Worm (Caenorhabditis elegans) whole organism, L4/young adult: ENCODE data around the gene C44B12.6.
"Not testable (repeated sequence)": the region's sequence is repeated elsewhere in the genome, so short reads cannot be mapped to it uniquely, and the experiment has no call there.

Experiments
- W03F9.2 ChIP-seq: fragments of 150-350 bp; optimal IDR thresholded peaks from 2 replicates; lab custom pipeline; 2014; ENCODE audit warnings: missing biosample characterization, missing genetic modification characterization
- dao-5 ChIP-seq: sonication (generic microtip); optimal IDR thresholded peaks from 2 replicates; lab custom pipeline; 2016; ENCODE audit warnings: missing genotype, missing genetic modification characterization, moderate library complexity, missing compliant biosample characterization
- him-1 ChIP-seq: sonication (generic microtip); optimal IDR thresholded peaks from 2 replicates; lab custom pipeline; 2016; ENCODE audit warnings: missing genotype, missing genetic modification reagents, missing genetic modification characterization, missing compliant biosample characterization

C44B12.6 gene

DNA sequence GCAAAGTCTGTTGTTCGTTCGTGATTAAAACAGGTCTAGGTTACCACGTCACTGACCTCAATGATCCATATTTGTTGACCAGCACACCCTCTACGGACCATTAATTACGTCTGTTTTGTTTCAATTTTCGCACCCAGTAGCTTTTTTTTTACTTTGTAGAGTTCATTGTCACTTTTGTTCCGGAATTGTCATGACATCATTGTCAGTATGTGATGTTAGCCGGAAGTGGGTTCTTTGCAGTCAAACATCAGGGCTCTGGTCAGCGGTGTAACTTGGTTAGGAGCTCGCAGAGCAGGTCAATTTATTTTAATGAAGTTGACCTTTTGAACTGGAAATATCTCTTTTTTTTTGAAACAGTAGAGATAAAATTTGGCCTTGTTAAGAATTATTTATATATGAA is at the start of gene C44B12.6:
Gene C44B12.6, minus strand, starts transcription at position 101 of the 400 bp plus-strand sequence.
- TF ChIP-seq dao-5 (tag; lab: Kevin White, UChicago) = no peak

DNA sequence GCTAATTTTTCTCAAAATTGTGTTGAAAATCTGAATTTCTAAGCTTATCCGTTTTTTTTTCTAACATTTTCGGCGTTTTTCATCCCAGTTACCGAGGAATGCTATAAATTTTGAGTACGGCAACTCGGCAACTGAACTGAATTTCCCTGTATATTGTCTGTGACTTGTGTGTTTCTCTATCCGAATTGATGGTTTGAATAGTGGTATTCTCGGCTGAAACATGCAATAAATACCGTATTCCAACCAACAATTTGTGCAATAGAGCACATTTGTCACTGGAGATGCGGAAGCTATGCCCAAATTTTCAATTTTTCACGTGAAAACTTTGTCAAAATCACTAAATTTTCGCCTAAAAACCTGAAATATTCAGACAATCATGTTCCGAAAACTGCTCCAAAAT is 45.7 kb upstream of the C44B12.6 start, which contains the start of gene rmif-2:
Gene rmif-2, plus strand, starts transcription at position 301 of the 400 bp plus-strand sequence.
- not testable (repeated sequence) for TF ChIP-seq dao-5, W03F9.2, him-1 (tag; lab: Kevin White, UChicago)

DNA sequence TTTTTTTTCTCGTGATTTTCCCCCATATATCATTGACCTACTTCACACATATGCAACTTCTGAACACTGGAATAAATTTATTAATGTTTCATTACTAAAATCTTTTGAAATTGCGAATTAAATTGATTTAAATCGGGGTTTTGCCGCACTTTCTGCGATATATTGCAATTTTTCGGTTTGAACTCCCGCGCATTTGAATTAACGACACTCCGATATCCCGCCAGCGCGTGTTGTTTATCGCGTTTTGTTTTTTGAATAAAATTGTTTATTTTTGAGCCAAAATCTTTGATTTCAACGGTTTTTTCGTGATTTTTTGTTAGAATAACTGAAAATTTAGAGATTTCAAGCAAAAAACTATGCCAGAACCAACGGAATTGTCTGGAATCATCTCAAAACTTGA is 41.1 kb upstream of the C44B12.6 start, which contains the start of gene Y104H12D.2:
Gene Y104H12D.2, plus strand, starts transcription at position 340 of the 400 bp plus-strand sequence.
- no peak for TF ChIP-seq W03F9.2 (tag; lab: Kevin White, UChicago)
- TF ChIP-seq dao-5 (tag; lab: Kevin White, UChicago) = no peak

DNA sequence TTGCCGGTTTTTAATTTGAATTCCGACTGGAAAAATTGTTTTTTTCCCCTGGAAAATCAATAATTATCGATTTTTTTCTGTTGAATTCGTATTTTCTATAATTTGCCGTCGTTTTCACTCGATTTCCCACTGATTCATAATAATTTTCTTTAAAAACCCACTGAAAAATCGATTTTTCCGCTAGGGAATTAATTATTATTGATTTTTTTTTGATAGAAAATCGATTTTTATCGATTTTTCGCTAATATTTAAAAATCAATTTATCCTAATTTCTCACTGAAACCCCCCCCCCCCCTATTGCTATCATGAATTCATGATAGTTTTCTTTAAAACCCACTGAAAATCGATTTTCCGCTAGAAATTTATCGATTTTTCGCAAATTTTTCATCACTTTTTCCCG is 40.1 kb upstream of the C44B12.6 start:
- TF ChIP-seq W03F9.2 (tag; lab: Kevin White, UChicago) = no peak
- TF ChIP-seq him-1 (tag; lab: Kevin White, UChicago) = no peak
- TF ChIP-seq dao-5 (tag; lab: Kevin White, UChicago) = no peak

DNA sequence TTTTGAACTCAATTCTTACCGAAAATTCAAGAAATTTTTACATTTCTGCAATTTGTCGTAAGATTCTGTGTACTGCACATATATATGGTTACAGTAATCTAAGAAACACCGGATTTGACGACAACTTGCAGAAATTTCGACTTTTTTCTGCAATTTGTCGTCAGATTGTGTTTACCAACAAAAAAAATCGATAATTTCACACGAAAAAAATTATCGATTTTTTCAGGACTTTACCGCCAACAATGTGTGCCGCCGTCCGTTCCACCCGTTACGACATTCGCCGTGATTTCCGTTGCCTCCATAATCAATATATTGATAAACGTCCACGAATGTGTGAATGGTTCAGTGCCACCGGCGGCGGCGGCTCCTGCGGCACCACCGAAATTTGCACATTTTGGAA is 37.9 kb upstream of the C44B12.6 start:
- no peak for TF ChIP-seq W03F9.2 (tag; lab: Kevin White, UChicago)
- no peak for TF ChIP-seq dao-5 (tag; lab: Kevin White, UChicago)
- TF ChIP-seq him-1 (tag; lab: Kevin White, UChicago) = no peak

DNA sequence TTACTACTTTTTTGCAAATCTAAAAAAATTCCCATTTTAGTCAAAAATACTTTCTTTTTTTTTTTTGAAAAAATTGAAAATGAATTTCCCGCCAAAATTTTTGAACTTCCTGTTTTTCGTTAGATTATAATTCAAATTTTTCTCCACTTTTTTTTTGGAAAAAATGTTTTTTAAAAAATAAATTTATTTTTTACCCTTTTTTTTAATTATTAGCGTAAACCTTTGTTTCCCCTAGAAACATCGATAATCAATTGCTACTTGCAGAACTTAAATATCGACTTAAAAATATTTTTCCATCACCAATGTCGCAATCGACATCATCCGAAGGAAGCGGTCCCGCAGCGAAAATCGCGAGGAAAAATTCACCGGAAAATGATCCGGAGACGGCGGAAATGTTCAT is 33.9 kb upstream of the C44B12.6 start, which contains the start of gene cec-2:
Gene cec-2, plus strand, starts transcription at position 301 of the 400 bp plus-strand sequence.
- TF ChIP-seq dao-5 (tag; lab: Kevin White, UChicago) (no peak), him-1 (tag; lab: Kevin White, UChicago) (no peak)

DNA sequence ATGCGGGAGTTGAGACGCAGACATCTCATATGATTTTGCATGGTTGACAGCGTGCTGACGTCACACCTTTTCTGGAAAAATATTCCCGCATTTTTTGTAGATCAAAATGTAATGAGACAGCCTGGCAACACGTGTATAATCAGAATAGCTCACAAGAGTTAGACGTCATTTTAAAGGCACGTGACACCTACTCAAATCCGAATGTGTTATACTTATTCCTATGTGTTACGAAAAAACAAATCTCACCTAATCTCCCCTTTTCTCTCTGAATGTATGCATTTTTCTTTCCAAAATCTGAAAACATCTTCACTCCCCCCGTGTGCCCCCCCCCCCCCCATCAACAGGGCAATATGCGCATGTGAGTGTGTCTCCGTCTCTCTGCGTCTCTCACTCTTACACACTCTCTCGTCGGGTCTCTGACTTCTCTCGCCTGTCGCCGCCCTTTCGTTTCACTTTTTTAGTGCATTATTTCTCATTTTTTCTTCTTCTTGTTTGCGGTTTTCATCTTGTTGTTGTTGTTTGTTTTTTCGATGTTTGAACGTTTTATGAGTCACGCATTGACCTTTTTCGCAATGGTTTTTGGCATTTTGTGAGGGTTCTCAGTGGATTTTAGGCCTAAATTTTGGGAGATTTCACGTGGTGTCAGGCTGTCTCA is 31.9 kb upstream of the C44B12.6 start:
- TF ChIP-seq him-1 (tag; lab: Kevin White, UChicago) (no peak), dao-5 (tag; lab: Kevin White, UChicago) (no peak)

DNA sequence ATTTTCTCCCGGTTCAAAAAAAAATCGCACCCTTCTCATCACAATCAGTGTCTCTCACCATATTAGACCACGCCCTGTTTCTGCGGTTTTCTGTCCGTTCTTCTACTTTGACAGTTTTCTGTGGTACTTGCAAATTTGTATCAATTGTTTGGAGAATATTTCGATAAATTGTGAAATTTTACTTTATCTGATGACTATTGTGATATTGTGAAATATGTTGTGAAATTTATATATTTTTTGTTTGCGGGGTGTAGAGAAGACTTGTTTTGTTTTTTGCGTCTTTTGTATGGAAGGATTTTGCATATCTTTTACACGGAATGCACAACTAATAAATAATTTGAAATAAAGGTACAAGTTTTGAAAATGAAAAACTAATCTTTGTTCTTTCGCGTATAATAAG is 30.8 kb upstream of the C44B12.6 start:
- TF ChIP-seq W03F9.2 (tag; lab: Kevin White, UChicago) (no peak), dao-5 (tag; lab: Kevin White, UChicago) (no peak), him-1 (tag; lab: Kevin White, UChicago) (no peak)

DNA sequence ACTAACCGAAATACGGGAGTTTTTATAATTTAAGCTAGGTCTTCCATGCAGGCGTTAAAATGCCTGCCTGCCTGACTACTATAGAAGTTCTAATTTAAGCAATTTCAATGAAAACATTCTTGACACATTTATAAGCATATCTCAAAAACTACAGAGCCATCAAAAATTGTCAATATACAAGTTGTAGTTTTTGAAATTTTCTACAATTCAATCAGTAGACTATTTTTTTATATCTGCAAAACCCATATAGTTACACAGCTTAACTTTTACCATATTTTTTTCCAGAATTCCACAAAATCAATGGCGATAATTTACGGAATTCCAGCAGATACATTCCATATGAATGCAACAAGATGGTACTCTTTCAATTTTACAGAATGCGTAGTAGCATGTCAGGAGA is 26.6 kb upstream of the C44B12.6 start, which contains the start of gene C50A2.7:
Gene C50A2.7, plus strand, starts transcription at position 301 of the 400 bp plus-strand sequence.
- TF ChIP-seq him-1 (tag; lab: Kevin White, UChicago) = no peak
- TF ChIP-seq dao-5 (tag; lab: Kevin White, UChicago) = no peak
- no peak for TF ChIP-seq W03F9.2 (tag; lab: Kevin White, UChicago)

DNA sequence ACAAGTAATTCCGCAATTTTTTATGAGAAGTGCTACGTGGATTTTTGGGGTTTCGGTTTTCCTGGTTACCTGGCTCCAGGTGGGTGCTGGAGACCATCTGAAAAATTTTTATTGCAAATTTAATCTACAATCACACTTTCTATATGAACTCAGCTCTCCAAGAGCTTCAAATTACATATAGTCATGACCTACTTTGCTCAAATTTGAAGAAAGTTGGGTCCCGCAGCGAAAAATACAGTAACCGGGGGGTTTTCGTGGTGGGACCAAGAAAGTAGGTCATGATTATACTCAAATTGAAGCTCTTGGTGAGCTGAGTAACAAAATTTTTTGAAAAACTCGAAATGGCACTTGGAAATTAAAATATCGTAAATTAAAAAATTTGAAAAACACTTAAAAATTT is 23.8 kb upstream of the C44B12.6 start, which contains the start of gene ets-8:
Gene ets-8, minus strand, starts transcription at position 101 of the 400 bp plus-strand sequence.
- TF ChIP-seq him-1 (tag; lab: Kevin White, UChicago) = no peak
- TF ChIP-seq dao-5 (tag; lab: Kevin White, UChicago) = no peak

DNA sequence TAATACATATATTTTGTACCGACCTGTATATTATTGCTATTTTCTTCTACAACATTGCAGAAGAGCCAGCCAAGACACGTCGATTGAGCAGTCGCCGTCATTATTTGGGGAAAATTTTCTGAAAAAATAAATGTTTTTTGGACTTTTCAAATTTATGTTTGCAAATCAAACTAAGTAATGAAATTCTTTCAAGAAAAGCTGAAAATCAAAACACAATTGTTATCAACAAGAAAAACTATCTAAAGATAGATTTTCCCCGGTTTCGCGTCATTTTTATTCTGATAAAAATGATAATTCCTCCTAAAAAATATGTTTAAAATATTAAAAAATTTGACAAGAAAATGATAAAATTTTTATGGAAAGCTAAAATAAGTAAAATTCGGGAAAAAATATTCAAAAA is 21.4 kb upstream of the C44B12.6 start, which contains the start of gene C50A2.3:
Gene C50A2.3, minus strand, starts transcription at position 101 of the 400 bp plus-strand sequence.
- TF ChIP-seq him-1 (tag; lab: Kevin White, UChicago) = no peak
- TF ChIP-seq dao-5 (tag; lab: Kevin White, UChicago) = no peak
- no peak for TF ChIP-seq W03F9.2 (tag; lab: Kevin White, UChicago)

DNA sequence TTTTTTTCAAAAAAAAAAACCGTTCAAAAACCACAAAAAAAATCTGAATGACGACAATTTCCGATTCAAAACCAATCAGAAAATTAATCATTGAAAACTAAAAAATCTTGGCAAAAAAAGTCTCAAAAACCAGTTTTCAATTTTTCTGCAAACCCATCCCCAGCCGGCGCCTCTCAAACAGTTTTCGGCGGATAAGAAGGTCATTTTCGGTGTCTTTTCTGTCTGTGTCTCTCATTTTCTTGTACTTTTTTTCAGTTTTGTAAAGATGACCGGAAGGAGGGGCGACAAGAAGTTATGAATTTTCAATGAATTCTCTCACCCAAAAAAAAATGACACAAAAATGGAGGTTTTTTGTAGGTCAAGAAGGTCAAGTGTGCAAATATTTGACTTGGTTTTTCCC is 18.6 kb upstream of the C44B12.6 start:
- TF ChIP-seq him-1 (tag; lab: Kevin White, UChicago) (no peak), W03F9.2 (tag; lab: Kevin White, UChicago) (no peak), dao-5 (tag; lab: Kevin White, UChicago) (no peak)

DNA sequence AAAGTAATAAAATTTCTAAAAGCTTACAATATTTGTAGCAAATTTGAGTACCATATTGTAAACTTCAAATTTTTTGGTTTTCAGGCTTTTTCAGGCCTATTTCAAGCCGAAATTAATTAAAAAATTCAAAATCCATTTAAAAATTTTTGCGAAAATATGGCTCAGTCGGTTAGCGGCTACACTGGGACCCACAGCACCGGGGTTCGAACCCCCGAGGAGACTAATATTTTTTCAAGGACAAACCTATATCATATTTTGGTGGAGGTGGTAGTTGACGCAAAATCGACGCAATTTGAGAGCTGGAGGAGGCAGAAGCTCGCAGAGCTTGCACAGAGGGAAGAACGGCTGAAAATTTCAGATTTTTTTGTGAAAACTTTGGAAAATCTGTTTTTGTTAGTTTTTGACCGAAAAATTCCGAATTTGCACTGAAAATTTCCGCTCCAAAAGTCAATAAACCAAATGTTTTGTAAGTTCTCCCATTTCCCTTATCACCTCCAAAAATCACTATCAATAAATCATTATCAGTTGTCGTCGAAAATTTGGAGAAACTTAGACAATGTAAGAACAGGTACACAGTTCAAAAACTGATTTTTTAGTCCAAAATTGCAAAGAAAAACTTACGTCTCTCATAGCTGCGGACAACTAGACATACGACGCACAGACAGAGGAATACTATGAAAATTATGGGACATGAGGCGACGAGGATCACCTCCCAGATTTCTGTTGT is 12.0 kb upstream of the C44B12.6 start:
- TF ChIP-seq W03F9.2 (tag; lab: Kevin White, UChicago) (no peak), him-1 (tag; lab: Kevin White, UChicago) (no peak), dao-5 (tag; lab: Kevin White, UChicago) (no peak)
